Fruit fly (Drosophila melanogaster): ENCODE results near the gene unc-13-4A.

DNA sequence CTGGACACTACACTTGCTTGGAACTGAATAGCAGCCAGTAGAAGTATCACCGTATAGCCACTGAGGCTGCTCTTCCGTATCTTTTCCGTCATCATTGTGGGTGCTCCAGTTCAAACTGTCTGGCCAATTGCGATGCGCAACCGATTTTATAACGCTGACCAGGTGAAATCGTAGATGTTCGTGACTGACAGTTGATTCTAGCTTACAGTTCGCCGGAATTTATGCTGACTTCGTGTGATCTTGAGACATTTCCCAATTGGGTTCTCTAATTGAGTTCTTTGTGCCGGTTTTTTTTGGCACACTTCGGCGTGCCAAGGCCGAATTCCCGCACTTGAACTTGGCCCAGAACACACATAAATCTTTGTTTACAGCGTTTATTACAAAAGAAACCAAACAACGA lies 34.3 kb upstream of the unc-13-4A start, which contains the start of gene CG14834:
- TF ChIP-seq pan (optimal IDR thresholded peaks at IDR 0.05) (no peak), psq (optimal IDR thresholded peaks at IDR 0.05) (no peak), EcR (GFP tag; optimal IDR thresholded peaks at IDR 0.05) (no peak), usp (GFP tag; optimal IDR thresholded peaks at IDR 0.05) (no peak)
